Worm (Caenorhabditis elegans) whole organism, L1 larva: ENCODE results near the gene C28D4.4.
"Not testable (repeated sequence)": the region's sequence is repeated elsewhere in the genome, so short reads cannot be mapped to it uniquely, and the experiment has no call there.

Experiments
- C04F5.9 ChIP-seq: sonication (generic microtip); optimal IDR thresholded peaks from 2 replicates; lab custom pipeline; 2016; ENCODE audit warnings: missing genetic modification characterization, missing compliant biosample characterization
- C34B4.2 ChIP-seq: sonication (generic microtip); optimal IDR thresholded peaks from 2 replicates; lab custom pipeline; 2017; ENCODE audit warnings: mild to moderate bottlenecking, missing genetic modification characterization, missing compliant biosample characterization
- F16B12.6 ChIP-seq: fragments of 150-350 bp; optimal IDR thresholded peaks from 2 replicates; lab custom pipeline; 2014; ENCODE audit warnings: missing biosample characterization, missing genetic modification characterization
- alr-1 ChIP-seq: fragments of 200-800 bp; sonication (Bioruptor generic); optimal IDR thresholded peaks from 2 replicates; lab custom pipeline; 2018; ENCODE audit warnings: borderline replicate concordance, mild to moderate bottlenecking, missing genetic modification characterization, missing compliant biosample characterization
- aly-2 ChIP-seq: fragments of 150-350 bp; optimal IDR thresholded peaks from 2 replicates; lab custom pipeline; 2014; ENCODE audit warnings: missing biosample characterization, missing genetic modification characterization
- blmp-1 ChIP-seq: fragments of 150-350 bp; optimal IDR thresholded peaks from 2 replicates; lab custom pipeline; 2014; ENCODE audit warnings: missing biosample characterization, missing genetic modification characterization
- ceh-63 ChIP-seq: fragments of 200-800 bp; sonication (Bioruptor generic); optimal IDR thresholded peaks from 2 replicates; lab custom pipeline; 2018; ENCODE audit warnings: mild to moderate bottlenecking, missing genetic modification characterization, missing compliant biosample characterization
- ceh-8 ChIP-seq: fragments of 200-800 bp; sonication (Bioruptor generic); optimal IDR thresholded peaks from 2 replicates; lab custom pipeline; 2018; ENCODE audit warnings: mild to moderate bottlenecking, missing genetic modification characterization, moderate library complexity, missing compliant biosample characterization
- ceh-82 ChIP-seq, 3 experiments: fragments of 150-350 bp in 1 of 3; sonication (generic microtip) in 2 of 3; optimal IDR thresholded peaks; 2 replicates each; lab custom pipeline; 2014 to 2017; ENCODE audit warnings: missing biosample characterization in 3 of 3, missing genetic modification characterization in 3 of 3
- ceh-88 ChIP-seq: fragments of 200-800 bp; sonication (Bioruptor generic); IDR thresholded peaks from 2 replicates; pipeline ENCODE4 v1.3.6; 2022; ENCODE audit warnings: missing genetic modification characterization, missing compliant biosample characterization
- efl-1 ChIP-seq, 4 experiments: fragments of 150-350 bp; optimal IDR thresholded peaks in 3 of 4; peaks in 1 of 4; 1 replicate in 1 of 4; 2 replicates in 3 of 4; lab custom pipeline; 2014; ENCODE audit warnings: missing biosample characterization in 2 of 4, missing genetic modification characterization in 2 of 4, missing genetic modification reagents in 2 of 4
- egl-27 ChIP-seq, 2 experiments: fragments of 150-350 bp in 1 of 2; sonication (generic microtip); optimal IDR thresholded peaks; 3 replicates each; lab custom pipeline; 2017 to 2018; ENCODE audit warnings: missing biosample characterization in 2 of 2, missing genetic modification characterization in 2 of 2, missing genetic modification reagents in 2 of 2
- fos-1 ChIP-seq: fragments of 150-350 bp; optimal IDR thresholded peaks from 2 replicates; lab custom pipeline; 2014; ENCODE audit warnings: missing biosample characterization, missing genetic modification characterization
- irx-1 ChIP-seq: sonication (generic microtip); optimal IDR thresholded peaks from 2 replicates; lab custom pipeline; 2016; ENCODE audit warnings: missing genetic modification characterization, missing compliant biosample characterization
- lin-35 ChIP-seq, 2 experiments: fragments of 150-350 bp; optimal IDR thresholded peaks; 2 replicates each; lab custom pipeline; 2014; ENCODE audit warnings: missing biosample characterization in 2 of 2, missing genetic modification characterization in 2 of 2, missing genetic modification reagents in 2 of 2
- lin-39 ChIP-seq: fragments of 150-350 bp; optimal IDR thresholded peaks from 2 replicates; lab custom pipeline; 2014; ENCODE audit warnings: missing biosample characterization, missing genetic modification reagents, missing genetic modification characterization
- lir-3 ChIP-seq: sonication (generic microtip); optimal IDR thresholded peaks from 2 replicates; lab custom pipeline; 2016; ENCODE audit warnings: mild to moderate bottlenecking, missing genetic modification characterization, moderate library complexity, missing compliant biosample characterization; ENCODE audit not compliant: poor library complexity
- mdl-1 ChIP-seq, 2 experiments: fragments of 150-350 bp; optimal IDR thresholded peaks; 2 replicates each; lab custom pipeline; 2014 to 2017; ENCODE audit warnings: missing biosample characterization in 2 of 2, missing genetic modification characterization in 2 of 2, inconsistent platforms in 1 of 2
- nhr-11 ChIP-seq: fragments of 150-350 bp; optimal IDR thresholded peaks from 2 replicates; lab custom pipeline; 2014; ENCODE audit warnings: missing biosample characterization, missing genetic modification characterization
- nhr-19 ChIP-seq: fragments of 200-800 bp; sonication (Bioruptor generic); conservative IDR thresholded peaks from 2 replicates; pipeline ENCODE4 v1.3.6; 2022; ENCODE audit warnings: missing genetic modification characterization, missing compliant biosample characterization
- nhr-20 ChIP-seq: sonication (generic microtip); optimal IDR thresholded peaks from 2 replicates; lab custom pipeline; 2016; ENCODE audit warnings: mild to moderate bottlenecking, missing genetic modification characterization, missing compliant biosample characterization
- nhr-71 ChIP-seq: sonication (generic microtip); optimal IDR thresholded peaks from 2 replicates; lab custom pipeline; 2016; ENCODE audit warnings: mild to moderate bottlenecking, missing genetic modification characterization, moderate library complexity, missing compliant biosample characterization
- rnt-1 ChIP-seq: sonication (generic microtip); optimal IDR thresholded peaks from 2 replicates; lab custom pipeline; 2016; ENCODE audit warnings: mild to moderate bottlenecking, missing genetic modification characterization, moderate library complexity, missing compliant biosample characterization
- snu-23 ChIP-seq: sonication (generic microtip); optimal IDR thresholded peaks from 2 replicates; lab custom pipeline; 2016; ENCODE audit warnings: missing genetic modification characterization, missing compliant biosample characterization
- sptf-1 ChIP-seq: fragments of 150-350 bp; optimal IDR thresholded peaks from 2 replicates; lab custom pipeline; 2014; ENCODE audit warnings: missing biosample characterization, missing genetic modification characterization
- tbx-2 ChIP-seq: sonication (generic microtip); optimal IDR thresholded peaks from 2 replicates; lab custom pipeline; 2016; ENCODE audit warnings: missing genetic modification characterization, missing compliant biosample characterization
- tlp-1 ChIP-seq: fragments of 150-350 bp; optimal IDR thresholded peaks from 2 replicates; lab custom pipeline; 2014; ENCODE audit warnings: missing biosample characterization, missing genetic modification characterization
- unc-130 ChIP-seq: fragments of 150-350 bp; optimal IDR thresholded peaks from 2 replicates; lab custom pipeline; 2017; ENCODE audit warnings: missing biosample characterization, missing genetic modification characterization, inconsistent platforms
- unc-86 ChIP-seq: sonication (generic microtip); optimal IDR thresholded peaks from 2 replicates; lab custom pipeline; 2016; ENCODE audit warnings: missing genetic modification characterization, missing compliant biosample characterization
- unc-98 ChIP-seq: fragments of 200-800 bp; sonication (Bioruptor generic); IDR thresholded peaks from 2 replicates; pipeline ENCODE4 v1.3.6; 2022; ENCODE audit warnings: missing genetic modification characterization, missing compliant biosample characterization
- zag-1 ChIP-seq: fragments of 150-350 bp; optimal IDR thresholded peaks from 2 replicates; lab custom pipeline; 2014; ENCODE audit warnings: missing biosample characterization, missing genetic modification characterization
- ztf-11 ChIP-seq, 2 experiments: sonication (generic microtip); optimal IDR thresholded peaks; 2 replicates each; lab custom pipeline; 2016 to 2017; ENCODE audit warnings: missing genetic modification characterization in 2 of 2, missing biosample characterization in 1 of 2, missing compliant biosample characterization in 1 of 2
- ztf-4 ChIP-seq: fragments of 150-350 bp; optimal IDR thresholded peaks from 2 replicates; lab custom pipeline; 2014; ENCODE audit warnings: missing biosample characterization, missing genetic modification characterization

The C28D4.4 gene

DNA sequence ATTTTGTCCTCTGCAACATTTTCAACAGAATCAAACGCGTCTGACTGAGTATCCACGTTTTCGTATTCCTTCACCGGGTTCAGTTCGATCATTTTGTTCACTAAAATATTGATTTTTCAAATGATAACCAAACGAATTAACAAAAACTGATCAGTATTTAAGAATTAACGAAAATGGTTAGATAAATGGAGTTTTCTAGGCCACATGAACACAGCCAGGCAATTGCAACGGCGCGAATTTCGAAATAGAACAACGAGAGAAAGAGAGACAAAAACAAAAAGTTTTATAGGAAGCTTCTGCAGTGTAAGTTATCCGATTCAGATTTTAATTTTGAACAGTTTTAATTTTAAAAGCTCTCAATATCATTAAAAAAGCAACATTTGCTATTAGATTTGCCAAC, 32.7 kb upstream of the C28D4.4 start, which contains the start of gene sna-2 (continued):
- TF ChIP-seq ztf-11 (tag; optimal IDR thresholded peaks at IDR 0.05; lab: Kevin White, UChicago) (peak in 1 of 2 experiments; percentile 43), C04F5.9 (no peak), unc-98 (GFP tag; lab: Robert Waterston, UW) (no peak), F16B12.6 (tag; lab: Kevin White, UChicago) (no peak), nhr-19 (GFP tag; lab: Robert Waterston, UW) (no peak), lin-39 (tag; lab: Kevin White, UChicago) (no peak), zag-1 (tag; lab: Kevin White, UChicago) (no peak), unc-130 (tag; lab: Kevin White, UChicago) (no peak), ztf-4 (tag; lab: Kevin White, UChicago) (no peak), egl-27 (tag; optimal IDR thresholded peaks at IDR 0.05; lab: Kevin White, UChicago) (no peak), tlp-1 (tag; lab: Kevin White, UChicago) (no peak), C34B4.2 (tag; lab: Kevin White, UChicago) (no peak), sptf-1 (tag; lab: Kevin White, UChicago) (no peak), ceh-8 (GFP tag; lab: Kevin White, UChicago) (no peak), nhr-11 (no peak), ceh-63 (no peak), ceh-88 (no peak), irx-1 (peak; percentile 51), efl-1 (optimal IDR thresholded peaks at IDR 0.05; lab: Kevin White, UChicago) (peak; percentile 93 to 94), efl-1 (GFP tag; optimal IDR thresholded peaks at IDR 0.05 in 1 of 2; lab: Kevin White, UChicago) (peak; percentile 92 to 99), mdl-1 (tag; optimal IDR thresholded peaks at IDR 0.05; lab: Kevin White, UChicago) (no peak), lir-3 (tag; lab: Kevin White, UChicago) (peak; percentile 83), fos-1 (tag; lab: Kevin White, UChicago) (peak; percentile 30), rnt-1 (peak; percentile 91), snu-23 (peak; percentile 37)
- TF ChIP-seq, all 84 proteins: peak for 32

DNA sequence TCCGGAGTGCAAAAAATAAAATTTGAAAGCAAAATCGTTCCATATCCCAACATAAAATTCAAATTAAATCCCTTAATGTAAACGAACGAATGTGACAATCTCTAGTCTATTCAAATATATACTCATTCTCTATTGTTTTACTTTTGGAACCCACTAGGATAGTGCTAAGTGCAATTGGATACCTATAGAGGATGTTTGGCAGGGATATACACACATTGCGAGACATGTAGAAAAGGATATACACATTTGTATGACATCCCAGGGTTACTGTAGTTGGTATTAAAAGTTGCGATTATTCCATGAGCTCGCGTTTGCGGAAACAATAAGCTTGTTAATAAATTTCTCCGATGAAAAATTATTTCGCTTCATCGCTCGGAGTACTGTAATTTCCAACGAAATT, 28.6 kb upstream of the C28D4.4 start:
- no peak for TF ChIP-seq aly-2 (tag; lab: Kevin White, UChicago)
- no peak for TF ChIP-seq alr-1 (tag; lab: Kevin White, UChicago)
- no peak for TF ChIP-seq nhr-71 (tag; lab: Kevin White, UChicago)
- TF ChIP-seq lin-35 (GFP tag; optimal IDR thresholded peaks at IDR 0.05; lab: Kevin White, UChicago) = no peak
- TF ChIP-seq nhr-20 = no peak
- no peak for TF ChIP-seq tbx-2

ce11 chrIV:9772096-9772720, 27.4 kb upstream of the C28D4.4 start, which contains the start of gene cav-1:
TSS of gene cav-1 (plus strand) at chrIV:9772510.
- TF ChIP-seq blmp-1 (tag; lab: Kevin White, UChicago) = no peak
- TF ChIP-seq ztf-11 (tag; optimal IDR thresholded peaks at IDR 0.05; lab: Kevin White, UChicago) = peak in 1 of 2 experiments; percentile 55

DNA sequence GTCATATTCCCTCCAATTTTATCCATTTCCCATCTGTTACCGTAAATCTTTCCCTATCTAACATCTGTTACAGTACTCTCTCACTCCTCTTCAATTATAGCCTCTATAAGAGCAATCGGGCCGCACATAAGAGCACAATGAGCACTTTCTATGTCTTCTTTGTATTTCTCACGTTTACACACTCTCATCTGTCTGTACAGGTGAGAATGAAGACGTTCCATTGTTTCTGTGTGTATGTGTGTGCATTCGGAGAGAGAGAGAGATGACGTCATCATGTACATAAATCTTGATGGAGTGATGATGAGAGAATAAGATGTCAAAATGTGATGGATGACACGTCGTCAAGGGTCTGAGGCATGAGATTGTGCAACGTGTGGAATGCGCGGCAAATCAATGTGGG, 26.0 kb upstream of the C28D4.4 start:
- peak in 1 of 2 experiments; percentile 67 for TF ChIP-seq ztf-11 (tag; optimal IDR thresholded peaks at IDR 0.05; lab: Kevin White, UChicago)
- TF ChIP-seq nhr-11 = no peak
- TF ChIP-seq unc-86 (tag; lab: Kevin White, UChicago) = peak; percentile 5

- not testable (repeated sequence) for TF ChIP-seq ceh-82 (tag; optimal IDR thresholded peaks at IDR 0.05; lab: Kevin White, UChicago); rnt-1; tbx-2
Observed at ce11 chrIV:9769746-9770145, 24.9 kb upstream of the C28D4.4 start, which contains the start of gene msp-78. TSS of gene msp-78 (plus strand) at chrIV:9770046.
